Fruit fly (Drosophila melanogaster) whole organism, embryonic: Measurements from ENCODE around the gene MED25.

ENCODE experiments used
- B-H1 ChIP-seq: fragments of 200-800 bp; sonication (Bioruptor generic); IDR thresholded peaks from 3 replicates; pipeline ENCODE4 v1.3.6; 2022; ENCODE audit warnings: missing biosample characterization, missing genetic modification characterization
- C15 ChIP-seq: fragments of 200-800 bp; sonication (Bioruptor generic); IDR thresholded peaks from 3 replicates; pipeline ENCODE4 v1.3.6; 2022; ENCODE audit warnings: missing biosample characterization, missing genetic modification characterization
- CG10267 ChIP-seq: fragments of 200-800 bp; sonication (Bioruptor generic); optimal IDR thresholded peaks from 2 replicates; lab custom pipeline; 2018; ENCODE audit warnings: missing biosample characterization, mild to moderate bottlenecking, missing genetic modification characterization, moderate library complexity
- CG10979 ChIP-seq: fragments of 200-800 bp; sonication (Bioruptor generic); optimal IDR thresholded peaks from 2 replicates; lab custom pipeline; 2018; ENCODE audit warnings: missing biosample characterization, mild to moderate bottlenecking, missing genetic modification characterization, moderate library complexity
- CG12155 ChIP-seq: fragments of 200-800 bp; sonication (Bioruptor generic); optimal IDR thresholded peaks from 3 replicates; lab custom pipeline; 2016; ENCODE audit warnings: missing biosample characterization, missing genetic modification characterization
- CG13894 ChIP-seq: fragments of 200-800 bp; sonication (Bioruptor generic); optimal IDR thresholded peaks from 3 replicates; lab custom pipeline; 2018; ENCODE audit warnings: missing biosample characterization, mild to moderate bottlenecking, missing genetic modification characterization, moderate library complexity
- CG14050 ChIP-seq: fragments of 200-800 bp; sonication (Bioruptor generic); IDR thresholded peaks from 3 replicates; pipeline ENCODE4 v1.3.6; 2022; ENCODE audit warnings: missing biosample characterization, missing genetic modification characterization
- CG17361 ChIP-seq: fragments of 200-800 bp; sonication (Bioruptor generic); IDR thresholded peaks from 3 replicates; pipeline ENCODE4 v1.3.6; 2022; ENCODE audit warnings: missing biosample characterization, missing genetic modification characterization
- CG18011 ChIP-seq: fragments of 200-800 bp; sonication (Bioruptor generic); optimal IDR thresholded peaks from 2 replicates; lab custom pipeline; 2017; ENCODE audit warnings: missing biosample characterization, missing genetic modification characterization, mild to moderate bottlenecking, moderate library complexity, missing genotype
- CG18262 ChIP-seq: fragments of 200-800 bp; optimal IDR thresholded peaks from 3 replicates; lab custom pipeline; 2019; ENCODE audit warnings: missing biosample characterization, mild to moderate bottlenecking, missing genetic modification characterization, moderate library complexity
- CG18599 ChIP-seq: fragments of 200-800 bp; sonication (Bioruptor generic); optimal IDR thresholded peaks from 3 replicates; lab custom pipeline; 2017; ENCODE audit warnings: missing biosample characterization, missing genetic modification characterization, mild to moderate bottlenecking, moderate library complexity, missing genetic modification reagents
- CG31441 ChIP-seq: fragments of 200-800 bp; sonication (Bioruptor generic); IDR thresholded peaks from 2 replicates; pipeline ENCODE4 v1.3.6; 2022; ENCODE audit warnings: missing biosample characterization, missing genetic modification characterization
- CG3838 ChIP-seq: fragments of 200-800 bp; sonication (Bioruptor generic); optimal IDR thresholded peaks from 3 replicates; lab custom pipeline; 2016; ENCODE audit warnings: missing biosample characterization, missing genetic modification characterization
- CG3995 ChIP-seq: fragments of 200-800 bp; sonication (Bioruptor generic); optimal IDR thresholded peaks from 3 replicates; lab custom pipeline; 2016; ENCODE audit warnings: missing biosample characterization, missing genetic modification characterization
- CG4282 ChIP-seq: fragments of 200-800 bp; sonication (Bioruptor generic); optimal IDR thresholded peaks from 2 replicates; lab custom pipeline; 2016; ENCODE audit warnings: missing biosample characterization, missing genetic modification characterization
- CG4424 ChIP-seq: fragments of 200-800 bp; sonication (Bioruptor generic); optimal IDR thresholded peaks from 3 replicates; lab custom pipeline; 2016; ENCODE audit warnings: missing biosample characterization, missing genetic modification characterization
- CG7839 ChIP-seq: fragments of 200-800 bp; sonication (Bioruptor generic); optimal IDR thresholded peaks from 3 replicates; lab custom pipeline; 2018; ENCODE audit warnings: missing biosample characterization, mild to moderate bottlenecking, missing genetic modification characterization, moderate library complexity
- CG9215 ChIP-seq: fragments of 200-800 bp; sonication (Bioruptor generic); IDR thresholded peaks from 2 replicates; pipeline ENCODE4 v1.3.6; 2022; ENCODE audit warnings: missing biosample characterization, missing genetic modification characterization
- CG9817 ChIP-seq: fragments of 200-800 bp; sonication (Bioruptor generic); optimal IDR thresholded peaks from 2 replicates; lab custom pipeline; 2018; ENCODE audit warnings: missing biosample characterization, mild to moderate bottlenecking, missing genetic modification characterization, moderate library complexity
- CHES-1-like ChIP-seq: fragments of 200-800 bp; sonication (Bioruptor generic); optimal IDR thresholded peaks from 2 replicates; lab custom pipeline; 2016; ENCODE audit warnings: missing biosample characterization, missing genetic modification characterization
- CoRest ChIP-seq: fragments of 200-800 bp; sonication (Bioruptor generic); optimal IDR thresholded peaks from 3 replicates; lab custom pipeline; 2018; ENCODE audit warnings: missing biosample characterization, mild to moderate bottlenecking, missing genetic modification characterization, moderate library complexity
- Dll ChIP-seq: fragments of 200-800 bp; sonication (Bioruptor generic); IDR thresholded peaks from 4 replicates; pipeline ENCODE4 v1.3.6; 2022; ENCODE audit warnings: missing biosample characterization, missing genetic modification characterization; ENCODE audit not compliant: partially characterized antibody
- E2f2 ChIP-seq: fragments of 200-800 bp; sonication (Bioruptor generic); IDR thresholded peaks from 2 replicates; pipeline ENCODE4 v1.3.6; 2022; ENCODE audit warnings: missing biosample characterization, missing genetic modification characterization
- HHEX ChIP-seq: fragments of 200-800 bp; sonication (Bioruptor generic); optimal IDR thresholded peaks from 3 replicates; lab custom pipeline; 2017; ENCODE audit warnings: missing biosample characterization, mild to moderate bottlenecking, missing genetic modification characterization, missing genetic modification reagents
- HLH54F ChIP-seq: fragments of 200-800 bp; sonication (Bioruptor generic); optimal IDR thresholded peaks from 3 replicates; lab custom pipeline; 2016; ENCODE audit warnings: missing biosample characterization, missing genetic modification characterization
- Hey ChIP-seq: fragments of 200-800 bp; sonication (Bioruptor generic); optimal IDR thresholded peaks from 3 replicates; lab custom pipeline; 2018; ENCODE audit warnings: missing biosample characterization, mild to moderate bottlenecking, missing genetic modification characterization
- Hr39 ChIP-seq: fragments of >200 bp; optimal IDR thresholded peaks from 2 replicates; lab custom pipeline; 2017
- MBD-R2 ChIP-seq: fragments of 200-800 bp; sonication (Bioruptor generic); IDR thresholded peaks from 2 replicates; pipeline ENCODE4 v1.3.6; 2022; ENCODE audit warnings: missing biosample characterization, missing genetic modification characterization
- PHDP ChIP-seq: fragments of 200-800 bp; sonication (Bioruptor generic); optimal IDR thresholded peaks from 3 replicates; lab custom pipeline; 2018; ENCODE audit warnings: missing biosample characterization, mild to moderate bottlenecking, missing genetic modification characterization, moderate library complexity
- Scr ChIP-seq: fragments of 200-800 bp; sonication (Bioruptor generic); IDR thresholded peaks from 2 replicates; pipeline ENCODE4 v1.3.6; 2022; ENCODE audit warnings: missing biosample characterization, missing genetic modification characterization; ENCODE audit not compliant: partially characterized antibody
- aop ChIP-seq: fragments of 200-800 bp; sonication (Bioruptor generic); IDR thresholded peaks from 2 replicates; pipeline ENCODE4 v1.3.6; 2022; ENCODE audit warnings: missing biosample characterization, missing genetic modification characterization
- ara ChIP-seq: fragments of 200-800 bp; sonication (Bioruptor generic); IDR thresholded peaks from 2 replicates; pipeline ENCODE4 v1.3.6; 2022; ENCODE audit warnings: missing biosample characterization, missing genetic modification characterization
- fd96Cb ChIP-seq: fragments of 200-800 bp; sonication (Bioruptor generic); optimal IDR thresholded peaks from 2 replicates; lab custom pipeline; 2018; ENCODE audit warnings: missing biosample characterization, mild to moderate bottlenecking, missing genetic modification characterization, moderate library complexity
- gem ChIP-seq: fragments of 200-800 bp; sonication (Bioruptor generic); optimal IDR thresholded peaks from 2 replicates; lab custom pipeline; 2019; ENCODE audit warnings: missing biosample characterization, mild to moderate bottlenecking, missing genetic modification characterization, moderate library complexity
- hkb ChIP-seq, 2 experiments: fragments of 200-800 bp in 1 of 2; fragments of >200 bp in 1 of 2; sonication (Bioruptor generic) in 1 of 2; IDR thresholded peaks in 1 of 2; optimal IDR thresholded peaks in 1 of 2; 2 replicates each; pipeline versions ENCODE4 v1.3.6 to Lab custom; 2017 to 2022; ENCODE audit warnings: missing biosample characterization in 1 of 2, missing genetic modification characterization in 1 of 2
- kni ChIP-seq: fragments of 200-800 bp; sonication (Bioruptor generic); optimal IDR thresholded peaks from 3 replicates; lab custom pipeline; 2017; ENCODE audit warnings: mild to moderate bottlenecking, missing biosample characterization, missing genetic modification reagents, missing genetic modification characterization
- lilli ChIP-seq: fragments of 200-800 bp; sonication (Bioruptor generic); optimal IDR thresholded peaks from 3 replicates; lab custom pipeline; 2016; ENCODE audit warnings: missing biosample characterization, missing genetic modification characterization
- maf-S ChIP-seq: fragments of 200-800 bp; sonication (Bioruptor generic); optimal IDR thresholded peaks from 2 replicates; lab custom pipeline; 2016; ENCODE audit warnings: missing biosample characterization, missing genetic modification characterization
- pfk ChIP-seq: fragments of 200-800 bp; sonication (Bioruptor generic); optimal IDR thresholded peaks from 2 replicates; lab custom pipeline; 2018; ENCODE audit warnings: missing biosample characterization, mild to moderate bottlenecking, missing genetic modification characterization, moderate library complexity
- psq ChIP-seq: fragments of 200-800 bp; sonication (Bioruptor generic); optimal IDR thresholded peaks from 2 replicates; lab custom pipeline; 2017; ENCODE audit warnings: missing biosample characterization, missing genetic modification characterization
- ranshi ChIP-seq: fragments of 200-800 bp; sonication (Bioruptor generic); IDR thresholded peaks from 2 replicates; pipeline ENCODE4 v1.3.6; 2022; ENCODE audit warnings: missing biosample characterization, missing genetic modification characterization
- row ChIP-seq: fragments of 200-800 bp; sonication (Bioruptor generic); IDR thresholded peaks from 3 replicates; pipeline ENCODE4 v1.3.6; 2022; ENCODE audit warnings: missing biosample characterization, missing genetic modification characterization
- run ChIP-seq: fragments of 200-800 bp; sonication (Bioruptor generic); optimal IDR thresholded peaks from 3 replicates; lab custom pipeline; 2018; ENCODE audit warnings: missing biosample characterization, mild to moderate bottlenecking, missing genetic modification characterization
- so ChIP-seq: fragments of 200-800 bp; sonication (Bioruptor generic); IDR thresholded peaks from 3 replicates; pipeline ENCODE4 v1.3.6; 2022; ENCODE audit warnings: missing biosample characterization, missing genetic modification characterization
- sob ChIP-seq: fragments of 200-800 bp; sonication (Bioruptor generic); IDR thresholded peaks from 2 replicates; pipeline ENCODE4 v1.3.6; 2022; ENCODE audit warnings: missing biosample characterization, missing genetic modification characterization
- stc ChIP-seq: fragments of 200-800 bp; sonication (Bioruptor generic); IDR thresholded peaks from 2 replicates; pipeline ENCODE4 v1.3.6; 2022; ENCODE audit warnings: missing biosample characterization, missing genetic modification characterization
- tap ChIP-seq: fragments of 200-800 bp; optimal IDR thresholded peaks from 3 replicates; lab custom pipeline; 2019; ENCODE audit warnings: missing biosample characterization, mild to moderate bottlenecking, missing genetic modification characterization, moderate library complexity
- tin ChIP-seq: fragments of 200-800 bp; sonication (Bioruptor generic); optimal IDR thresholded peaks from 3 replicates; lab custom pipeline; 2016; ENCODE audit warnings: missing biosample characterization, missing genetic modification characterization
- vvl ChIP-seq: fragments of 200-800 bp; sonication (Bioruptor generic); IDR thresholded peaks from 2 replicates; pipeline ENCODE4 v1.3.6; 2022; ENCODE audit warnings: missing biosample characterization, missing genetic modification characterization

Gene MED25

dm6 chr3R:20008372-20009051 is at the start of gene MED25, which contains the start of gene Hs6st (continued):
- TF ChIP-seq PHDP (tag; lab: Kevin White, UChicago) (peak; percentile 24), CoRest (tag; lab: Kevin White, UChicago) (peak; percentile 49), lilli (GFP tag; lab: Kevin White, UChicago) (peak; percentile 35), CG14050 (peak; percentile 52; the same call in 2 of the 3 replicates), CG18262 (tag; lab: Kevin White, UChicago) (peak; percentile 29), CG17361 (GFP tag; lab: Robert Waterston, UW) (peak; percentile 58; the same call in 2 of the 3 replicates), CG13894 (tag; lab: Kevin White, UChicago) (no peak), so (no peak), CG3995 (GFP tag; lab: Kevin White, UChicago) (peak; percentile 63), CG9817 (tag; lab: Kevin White, UChicago) (no peak), tin (GFP tag; lab: Kevin White, UChicago) (peak; percentile 74), maf-S (GFP tag; lab: Kevin White, UChicago) (no peak), tap (tag; lab: Kevin White, UChicago) (peak; percentile 2), CG31441 (GFP tag; lab: Robert Waterston, UW) (peak; percentile 53; the same call in 1 of the 2 replicates), C15 (GFP tag; lab: Robert Waterston, UW) (0 out of 3 replicates have a peak, but pooled peaks have one; percentile 32), E2f2 (GFP tag; lab: Robert Waterston, UW) (peak; percentile 55), pfk (peak; percentile 14), fd96Cb (tag; lab: Kevin White, UChicago) (peak; percentile 53), B-H1 (no peak), hkb (optimal IDR thresholded peaks at IDR 0.05; lab: Kevin White, UChicago) (peak; percentile 10), hkb (GFP tag; IDR thresholded peaks at IDR 0.05; lab: Robert Waterston, UW) (no peak), kni (GFP tag; lab: Kevin White, UChicago) (peak; percentile 50), row (GFP tag; lab: Robert Waterston, UW) (peak; percentile 55), aop (GFP tag; lab: Robert Waterston, UW) (no peak), CG4282 (GFP tag; lab: Kevin White, UChicago) (no peak), CG9215 (GFP tag; lab: Robert Waterston, UW) (no peak), stc (0 out of 2 replicates have a peak, but pooled peaks have one; percentile 17), Dll (GFP tag; lab: Robert Waterston, UW) (peak; percentile 87; the same call in 2 of the 4 replicates), HLH54F (GFP tag; lab: Kevin White, UChicago) (peak; percentile 31), CHES-1-like (no peak), Hr39 (lab: Kevin White, UChicago) (no peak), ara (GFP tag; lab: Robert Waterston, UW) (0 out of 2 replicates have a peak, but pooled peaks have one; percentile 10), vvl (GFP tag; lab: Robert Waterston, UW) (peak; percentile 40), HHEX (peak; percentile 34), CG3838 (GFP tag; lab: Kevin White, UChicago) (no peak), CG12155 (GFP tag; lab: Kevin White, UChicago) (peak; percentile 39), CG18599 (GFP tag; lab: Kevin White, UChicago) (peak; percentile 74), MBD-R2 (GFP tag; lab: Robert Waterston, UW) (peak; percentile 47; the same call in 1 of the 2 replicates), psq (peak; percentile 97), CG7839 (tag; lab: Kevin White, UChicago) (peak; percentile 50), Scr (peak; percentile 82), sob (GFP tag; lab: Robert Waterston, UW) (peak; percentile 62), CG4424 (GFP tag; lab: Kevin White, UChicago) (peak; percentile 57), run (tag; lab: Kevin White, UChicago) (no peak), CG10267 (peak; percentile 72), Hey (tag; lab: Kevin White, UChicago) (no peak), ranshi (GFP tag; lab: Robert Waterston, UW) (0 out of 2 replicates have a peak, but pooled peaks have one; percentile 17), CG10979 (tag; lab: Kevin White, UChicago) (peak; percentile 61), gem (no peak), CG18011 (no peak)
